Worm (Caenorhabditis elegans) whole organism, early embryonic: ENCODE measurements around the gene ugt-12.

Source experiments
- B0310.2 ChIP-seq: sonication (generic microtip); optimal IDR thresholded peaks from 2 replicates; lab custom pipeline; 2016; ENCODE audit warnings: mild to moderate bottlenecking, missing genetic modification characterization, missing compliant biosample characterization
- F13C5.2 ChIP-seq: sonication (generic microtip); optimal IDR thresholded peaks from 2 replicates; lab custom pipeline; 2017; ENCODE audit warnings: mild to moderate bottlenecking, missing genetic modification characterization, inconsistent platforms, missing compliant biosample characterization
- aly-1 ChIP-seq: sonication (generic microtip); optimal IDR thresholded peaks from 2 replicates; lab custom pipeline; 2016; ENCODE audit warnings: missing genetic modification characterization, missing compliant biosample characterization
- ama-1 ChIP-seq: fragments of 150-350 bp; optimal IDR thresholded peaks from 2 replicates; lab custom pipeline; 2014
- ceh-13 ChIP-seq: fragments of 200-800 bp; sonication (Bioruptor generic); optimal IDR thresholded peaks from 2 replicates; lab custom pipeline; 2018; ENCODE audit warnings: mild to moderate bottlenecking, missing genetic modification characterization, missing compliant biosample characterization
- ceh-36 ChIP-seq: sonication (generic microtip); optimal IDR thresholded peaks from 2 replicates; lab custom pipeline; 2016; ENCODE audit warnings: missing genetic modification characterization, inconsistent platforms, missing compliant biosample characterization
- ets-7 ChIP-seq: sonication (generic microtip); optimal IDR thresholded peaks from 2 replicates; lab custom pipeline; 2016; ENCODE audit warnings: missing genotype, missing genetic modification characterization, missing compliant biosample characterization
- flt-1 ChIP-seq: fragments of 200-800 bp; sonication (Bioruptor generic); IDR thresholded peaks from 2 replicates; pipeline ENCODE4 v1.3.6; 2022; ENCODE audit warnings: missing genetic modification characterization, missing compliant biosample characterization
- hmbx-1 ChIP-seq: sonication (generic microtip); optimal IDR thresholded peaks from 2 replicates; lab custom pipeline; 2016; ENCODE audit warnings: mild to moderate bottlenecking, missing genetic modification characterization, missing compliant biosample characterization
- hmg-4 ChIP-seq: fragments of 200-800 bp; sonication (Bioruptor generic); optimal IDR thresholded peaks from 2 replicates; lab custom pipeline; 2018; ENCODE audit warnings: mild to moderate bottlenecking, missing genetic modification characterization, missing compliant biosample characterization
- hnd-1 ChIP-seq: sonication (generic microtip); optimal IDR thresholded peaks from 2 replicates; lab custom pipeline; 2016; ENCODE audit warnings: missing genetic modification characterization, missing compliant biosample characterization
- pes-1 ChIP-seq: fragments of 200-800 bp; sonication (Bioruptor generic); IDR thresholded peaks from 2 replicates; pipeline ENCODE4 v1.3.6; 2022; ENCODE audit warnings: missing genetic modification reagents, missing genetic modification characterization, missing compliant biosample characterization
- scrt-1 ChIP-seq: fragments of 200-800 bp; sonication (Bioruptor generic); IDR thresholded peaks from 2 replicates; pipeline ENCODE4 v1.3.6; 2022; ENCODE audit warnings: missing genetic modification characterization, missing compliant biosample characterization
- sea-1 ChIP-seq: fragments of 200-800 bp; sonication (Bioruptor generic); conservative IDR thresholded peaks from 2 replicates; pipeline ENCODE4 v1.3.6; 2022; ENCODE audit warnings: missing genetic modification characterization, missing compliant biosample characterization
- tbx-11 ChIP-seq: fragments of 200-800 bp; sonication (Bioruptor generic); IDR thresholded peaks from 2 replicates; pipeline ENCODE4 v1.3.6; 2022; ENCODE audit warnings: missing genetic modification characterization, missing compliant biosample characterization
- tbx-37 ChIP-seq: fragments of 200-800 bp; sonication (Bioruptor generic); conservative IDR thresholded peaks from 2 replicates; pipeline ENCODE4 v1.3.6; 2022; ENCODE audit warnings: missing genetic modification reagents, missing genetic modification characterization, missing compliant biosample characterization
- tra-4 ChIP-seq: sonication (generic microtip); optimal IDR thresholded peaks from 2 replicates; lab custom pipeline; 2017; ENCODE audit warnings: missing genetic modification characterization, missing compliant biosample characterization

The ugt-12 gene

ce11 chrV:4895744-4896143 lies 6.3 kb upstream of the ugt-12 start, which contains the start of gene ugt-9:
Gene ugt-9, plus strand, starts transcription at chrV:4896048.
- TF ChIP-seq tbx-11 (GFP tag; lab: Robert Waterston, UW) = no peak
- TF ChIP-seq ceh-13 = no peak
- no peak for TF ChIP-seq tbx-37 (GFP tag; lab: Robert Waterston, UW)
- no peak for TF ChIP-seq pes-1
- TF ChIP-seq ama-1 (lab: Kevin White, UChicago) = no peak
- no peak for TF ChIP-seq hmg-4 (GFP tag; lab: Kevin White, UChicago)
- no peak for TF ChIP-seq hnd-1 (tag; lab: Kevin White, UChicago)
- no peak for TF ChIP-seq tra-4 (tag; lab: Kevin White, UChicago)
- no peak for TF ChIP-seq B0310.2 (tag; lab: Kevin White, UChicago)
- TF ChIP-seq F13C5.2 (tag; lab: Kevin White, UChicago) = no peak
- no peak for TF ChIP-seq hmbx-1 (tag; lab: Kevin White, UChicago)
- TF ChIP-seq scrt-1 (GFP tag; lab: Robert Waterston, UW) = no peak
- no peak for TF ChIP-seq sea-1 (GFP tag; lab: Robert Waterston, UW)

- TF ChIP-seq hnd-1 (tag; lab: Kevin White, UChicago) = no peak
- TF ChIP-seq hmbx-1 (tag; lab: Kevin White, UChicago) = no peak
- TF ChIP-seq pes-1 = no peak
- no peak for TF ChIP-seq ceh-36 (tag; lab: Kevin White, UChicago)
- TF ChIP-seq flt-1 (GFP tag; lab: Robert Waterston, UW) = no peak
- TF ChIP-seq hmg-4 (GFP tag; lab: Kevin White, UChicago) = no peak
- no peak for TF ChIP-seq ets-7 (tag; lab: Kevin White, UChicago)
- TF ChIP-seq tbx-37 (GFP tag; lab: Robert Waterston, UW) = no peak
- TF ChIP-seq scrt-1 (GFP tag; lab: Robert Waterston, UW) = no peak
- no peak for TF ChIP-seq sea-1 (GFP tag; lab: Robert Waterston, UW)
- TF ChIP-seq tra-4 (tag; lab: Kevin White, UChicago) = no peak
- TF ChIP-seq F13C5.2 (tag; lab: Kevin White, UChicago) = no peak
- no peak for TF ChIP-seq ama-1 (lab: Kevin White, UChicago)
- TF ChIP-seq aly-1 = no peak
Observed at ce11 chrV:4894971-4895370, 5.5 kb upstream of the ugt-12 start, which contains the start of gene ugt-11. Gene ugt-11, minus strand, starts transcription at chrV:4895071.

ce11 chrV:4891305-4891704 lies 1.9 kb upstream of the ugt-12 start:
- TF ChIP-seq flt-1 (GFP tag; lab: Robert Waterston, UW) = no peak
- TF ChIP-seq ceh-36 (tag; lab: Kevin White, UChicago) = no peak
- TF ChIP-seq hmg-4 (GFP tag; lab: Kevin White, UChicago) = no peak
- no peak for TF ChIP-seq tbx-11 (GFP tag; lab: Robert Waterston, UW)
- TF ChIP-seq ama-1 (lab: Kevin White, UChicago) = no peak
- no peak for TF ChIP-seq hnd-1 (tag; lab: Kevin White, UChicago)

DNA sequence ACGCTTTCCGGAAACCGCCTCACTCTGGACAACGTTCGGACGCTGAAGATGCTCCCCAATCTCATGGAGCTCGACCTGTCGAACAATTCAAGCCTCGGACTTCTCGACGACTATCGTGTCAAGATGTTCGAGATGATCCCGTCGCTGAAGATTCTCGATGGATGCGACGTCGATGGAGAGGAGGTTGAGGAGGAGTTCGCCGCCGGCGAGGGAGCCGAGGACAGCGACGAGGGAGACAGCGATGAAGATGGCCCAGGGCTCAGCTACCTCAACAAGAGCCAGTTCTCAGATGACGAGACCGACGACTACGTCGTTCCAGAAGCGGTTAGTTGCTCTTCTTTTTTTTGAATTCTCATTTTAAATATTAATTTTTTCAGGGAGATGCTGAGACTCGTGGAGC lies 1.4 kb upstream of the ugt-12 start:
- no peak for TF ChIP-seq scrt-1 (GFP tag; lab: Robert Waterston, UW)
- TF ChIP-seq ceh-13 = no peak
- no peak for TF ChIP-seq ceh-36 (tag; lab: Kevin White, UChicago)
- TF ChIP-seq tbx-11 (GFP tag; lab: Robert Waterston, UW) = no peak
- TF ChIP-seq aly-1 = no peak
- TF ChIP-seq tra-4 (tag; lab: Kevin White, UChicago) = no peak
- no peak for TF ChIP-seq sea-1 (GFP tag; lab: Robert Waterston, UW)
- no peak for TF ChIP-seq hmg-4 (GFP tag; lab: Kevin White, UChicago)
- no peak for TF ChIP-seq hnd-1 (tag; lab: Kevin White, UChicago)
- no peak for TF ChIP-seq B0310.2 (tag; lab: Kevin White, UChicago)
- no peak for TF ChIP-seq ama-1 (lab: Kevin White, UChicago)
- TF ChIP-seq flt-1 (GFP tag; lab: Robert Waterston, UW) = no peak
- no peak for TF ChIP-seq F13C5.2 (tag; lab: Kevin White, UChicago)
- TF ChIP-seq tbx-37 (GFP tag; lab: Robert Waterston, UW) = no peak

- TF ChIP-seq B0310.2 (tag; lab: Kevin White, UChicago) (no peak), scrt-1 (GFP tag; lab: Robert Waterston, UW) (no peak), sea-1 (GFP tag; lab: Robert Waterston, UW) (no peak), hmbx-1 (tag; lab: Kevin White, UChicago) (no peak), tbx-37 (GFP tag; lab: Robert Waterston, UW) (no peak), pes-1 (no peak), flt-1 (GFP tag; lab: Robert Waterston, UW) (no peak), hmg-4 (GFP tag; lab: Kevin White, UChicago) (no peak), tra-4 (tag; lab: Kevin White, UChicago) (no peak), ceh-36 (tag; lab: Kevin White, UChicago) (no peak), ceh-13 (no peak), ama-1 (lab: Kevin White, UChicago) (no peak), F13C5.2 (tag; lab: Kevin White, UChicago) (no peak), hnd-1 (tag; lab: Kevin White, UChicago) (no peak), ets-7 (tag; lab: Kevin White, UChicago) (no peak)
Observed at ce11 chrV:4889976-4890479, 599 bp upstream of the ugt-12 start, which contains the start of gene T19H12.2. Gene T19H12.2, plus strand, starts transcription at chrV:4890429.

- TF ChIP-seq F13C5.2 (tag; lab: Kevin White, UChicago) (no peak), flt-1 (GFP tag; lab: Robert Waterston, UW) (no peak), tbx-11 (GFP tag; lab: Robert Waterston, UW) (no peak), sea-1 (GFP tag; lab: Robert Waterston, UW) (no peak), tbx-37 (GFP tag; lab: Robert Waterston, UW) (no peak), hmbx-1 (tag; lab: Kevin White, UChicago) (no peak), ceh-36 (tag; lab: Kevin White, UChicago) (no peak)
Observed at ce11 chrV:4885372-4885771, 4.1 kb downstream of the ugt-12 start, which contains the start of gene T19H12.3. Gene T19H12.3, plus strand, starts transcription at chrV:4885672.

- TF ChIP-seq scrt-1 (GFP tag; lab: Robert Waterston, UW) (no peak), ceh-13 (no peak), ets-7 (tag; lab: Kevin White, UChicago) (no peak), tbx-37 (GFP tag; lab: Robert Waterston, UW) (no peak)
Observed at ce11 chrV:4884490-4884889, 4.9 kb downstream of the ugt-12 start, which contains the start of gene T19H12.12. Gene T19H12.12, plus strand, starts transcription at chrV:4884790.
